Worm (Caenorhabditis elegans) whole organism, mixed stage, embryonic: ENCODE measurements around the gene rab-28.

Source experiments
- ces-1 ChIP-seq: fragments of 150-350 bp; optimal IDR thresholded peaks from 2 replicates; lab custom pipeline; 2014; ENCODE audit warnings: missing biosample characterization, missing genetic modification reagents, missing genetic modification characterization
- elt-3 ChIP-seq: fragments of 150-350 bp; optimal IDR thresholded peaks from 2 replicates; lab custom pipeline; 2014; ENCODE audit warnings: missing biosample characterization, missing genetic modification characterization
- lin-13 ChIP-seq: fragments of 150-350 bp; optimal IDR thresholded peaks from 2 replicates; lab custom pipeline; 2014; ENCODE audit warnings: missing biosample characterization, missing genetic modification characterization
- mep-1 ChIP-seq: fragments of 150-350 bp; optimal IDR thresholded peaks from 2 replicates; lab custom pipeline; 2017; ENCODE audit warnings: missing biosample characterization, missing genetic modification reagents, missing genetic modification characterization, inconsistent platforms

DNA sequence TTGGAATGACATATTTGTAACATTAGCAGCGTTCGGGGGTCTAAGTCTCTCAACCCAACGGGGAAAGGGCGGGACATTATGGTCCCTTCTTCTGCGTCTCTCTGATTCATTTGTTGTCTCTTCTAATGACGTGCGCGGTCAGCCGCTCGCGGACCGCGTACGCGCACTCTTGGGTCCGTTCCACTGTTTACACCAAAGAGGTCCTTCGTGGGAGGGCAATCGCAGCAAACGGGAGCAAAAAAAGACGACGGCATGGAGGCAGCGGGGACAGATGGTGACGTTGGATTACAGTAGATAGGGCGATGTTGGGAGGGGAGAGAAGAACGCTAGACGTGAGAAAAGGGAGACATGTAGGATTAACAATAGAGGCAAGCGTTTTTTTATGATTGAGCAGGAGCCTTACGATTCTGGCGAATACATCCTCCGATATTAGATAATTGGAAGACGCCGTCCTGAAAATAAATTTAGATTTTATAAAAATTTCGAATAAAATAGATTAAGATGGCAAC, 20.1 kb upstream of the rab-28 start, which contains the start of gene flh-1:
- peak; percentile 18 for TF ChIP-seq ces-1 (GFP tag; lab: Kevin White, UChicago)
- TF ChIP-seq elt-3, result no peak
- TF ChIP-seq mep-1 (tag; lab: Kevin White, UChicago), result peak; percentile 55
- no peak for TF ChIP-seq lin-13 (tag; lab: Kevin White, UChicago)
